Worm (Caenorhabditis elegans) whole organism, L1 larva: ENCODE data around the gene T21C12.4.

ENCODE experiments used
- C04F5.9 ChIP-seq: sonication (generic microtip); optimal IDR thresholded peaks from 2 replicates; lab custom pipeline; 2016; ENCODE audit warnings: missing genetic modification characterization, missing compliant biosample characterization
- C16A3.4 ChIP-seq: fragments of 150-350 bp; optimal IDR thresholded peaks from 2 replicates; lab custom pipeline; 2014; ENCODE audit warnings: missing biosample characterization, missing genetic modification characterization
- C34B4.2 ChIP-seq: sonication (generic microtip); optimal IDR thresholded peaks from 2 replicates; lab custom pipeline; 2017; ENCODE audit warnings: mild to moderate bottlenecking, missing genetic modification characterization, missing compliant biosample characterization
- aha-1 ChIP-seq: fragments of 150-350 bp; optimal IDR thresholded peaks from 2 replicates; lab custom pipeline; 2014; ENCODE audit warnings: missing biosample characterization, missing genetic modification characterization
- alr-1 ChIP-seq: fragments of 200-800 bp; sonication (Bioruptor generic); optimal IDR thresholded peaks from 2 replicates; lab custom pipeline; 2018; ENCODE audit warnings: borderline replicate concordance, mild to moderate bottlenecking, missing genetic modification characterization, missing compliant biosample characterization
- ama-1 ChIP-seq: fragments of 150-350 bp; optimal IDR thresholded peaks from 2 replicates; lab custom pipeline; 2014
- blmp-1 ChIP-seq: fragments of 150-350 bp; optimal IDR thresholded peaks from 2 replicates; lab custom pipeline; 2014; ENCODE audit warnings: missing biosample characterization, missing genetic modification characterization
- ceh-63 ChIP-seq: fragments of 200-800 bp; sonication (Bioruptor generic); optimal IDR thresholded peaks from 2 replicates; lab custom pipeline; 2018; ENCODE audit warnings: mild to moderate bottlenecking, missing genetic modification characterization, missing compliant biosample characterization
- dsc-1 ChIP-seq: sonication (generic microtip); optimal IDR thresholded peaks from 2 replicates; lab custom pipeline; 2016; ENCODE audit warnings: mild to moderate bottlenecking, missing genetic modification characterization, missing compliant biosample characterization
- efl-1 ChIP-seq, 4 experiments: fragments of 150-350 bp; optimal IDR thresholded peaks in 3 of 4; peaks in 1 of 4; 1 replicate in 1 of 4; 2 replicates in 3 of 4; lab custom pipeline; 2014; ENCODE audit warnings: missing biosample characterization in 2 of 4, missing genetic modification characterization in 2 of 4, missing genetic modification reagents in 2 of 4
- efl-3 ChIP-seq: fragments of 200-800 bp; sonication (Bioruptor generic); optimal IDR thresholded peaks from 2 replicates; lab custom pipeline; 2018; ENCODE audit warnings: mild to moderate bottlenecking, missing genetic modification characterization, missing compliant biosample characterization
- egl-27 ChIP-seq, 2 experiments: fragments of 150-350 bp in 1 of 2; sonication (generic microtip); optimal IDR thresholded peaks; 3 replicates each; lab custom pipeline; 2017 to 2018; ENCODE audit warnings: missing biosample characterization in 2 of 2, missing genetic modification characterization in 2 of 2, missing genetic modification reagents in 2 of 2
- elt-2 ChIP-seq: sonication (generic microtip); optimal IDR thresholded peaks from 2 replicates; lab custom pipeline; 2016; ENCODE audit warnings: missing genetic modification characterization, mild to moderate bottlenecking, inconsistent platforms, missing compliant biosample characterization, missing genetic modification reagents
- elt-3 ChIP-seq, 6 experiments: fragments of 150-350 bp in 1 of 6; sonication (generic microtip); optimal IDR thresholded peaks; 2 replicates each; lab custom pipeline; 2017 to 2018; ENCODE audit warnings: missing biosample characterization in 6 of 6, missing genetic modification characterization in 6 of 6, inconsistent platforms in 1 of 6
- ets-5 ChIP-seq: fragments of 200-800 bp; sonication (Bioruptor generic); IDR thresholded peaks from 2 replicates; pipeline ENCODE4 v1.3.6; 2022; ENCODE audit warnings: missing genetic modification characterization, missing compliant biosample characterization
- fkh-4 ChIP-seq: sonication (generic microtip); optimal IDR thresholded peaks from 2 replicates; lab custom pipeline; 2016; ENCODE audit warnings: missing compliant biosample characterization, missing genetic modification characterization, borderline replicate concordance
- hlh-4 ChIP-seq: sonication (generic microtip); optimal IDR thresholded peaks from 2 replicates; lab custom pipeline; 2016; ENCODE audit warnings: mild to moderate bottlenecking, missing genetic modification characterization, missing compliant biosample characterization
- hpl-2 ChIP-seq: fragments of 150-350 bp; optimal IDR thresholded peaks from 2 replicates; lab custom pipeline; 2014; ENCODE audit warnings: missing biosample characterization, missing genetic modification reagents, missing genetic modification characterization
- isw-1 ChIP-seq: fragments of 200-800 bp; sonication (Bioruptor generic); IDR thresholded peaks from 2 replicates; pipeline ENCODE4 v1.3.6; 2022; ENCODE audit warnings: missing genetic modification characterization, missing compliant biosample characterization
- lin-15B ChIP-seq: fragments of 150-350 bp; sonication (generic microtip); optimal IDR thresholded peaks from 3 replicates; lab custom pipeline; 2014; ENCODE audit warnings: missing biosample characterization, missing genetic modification characterization
- lin-35 ChIP-seq, 2 experiments: fragments of 150-350 bp; optimal IDR thresholded peaks; 2 replicates each; lab custom pipeline; 2014; ENCODE audit warnings: missing biosample characterization in 2 of 2, missing genetic modification characterization in 2 of 2, missing genetic modification reagents in 2 of 2
- lin-39 ChIP-seq: fragments of 150-350 bp; optimal IDR thresholded peaks from 2 replicates; lab custom pipeline; 2014; ENCODE audit warnings: missing biosample characterization, missing genetic modification reagents, missing genetic modification characterization
- mdl-1 ChIP-seq, 2 experiments: fragments of 150-350 bp; optimal IDR thresholded peaks; 2 replicates each; lab custom pipeline; 2014 to 2017; ENCODE audit warnings: missing biosample characterization in 2 of 2, missing genetic modification characterization in 2 of 2, inconsistent platforms in 1 of 2
- nhr-11 ChIP-seq: fragments of 150-350 bp; optimal IDR thresholded peaks from 2 replicates; lab custom pipeline; 2014; ENCODE audit warnings: missing biosample characterization, missing genetic modification characterization
- nhr-12 ChIP-seq: sonication (generic microtip); optimal IDR thresholded peaks from 2 replicates; lab custom pipeline; 2017; ENCODE audit warnings: missing biosample characterization, missing genetic modification characterization
- nhr-19 ChIP-seq: fragments of 200-800 bp; sonication (Bioruptor generic); conservative IDR thresholded peaks from 2 replicates; pipeline ENCODE4 v1.3.6; 2022; ENCODE audit warnings: missing genetic modification characterization, missing compliant biosample characterization
- nhr-20 ChIP-seq: sonication (generic microtip); optimal IDR thresholded peaks from 2 replicates; lab custom pipeline; 2016; ENCODE audit warnings: mild to moderate bottlenecking, missing genetic modification characterization, missing compliant biosample characterization
- nhr-237 ChIP-seq: fragments of 150-350 bp; optimal IDR thresholded peaks from 2 replicates; lab custom pipeline; 2014; ENCODE audit warnings: missing biosample characterization, missing genetic modification characterization
- nhr-28 ChIP-seq: fragments of 150-350 bp; optimal IDR thresholded peaks from 2 replicates; lab custom pipeline; 2014; ENCODE audit warnings: missing biosample characterization, missing genetic modification characterization
- nhr-71 ChIP-seq: sonication (generic microtip); optimal IDR thresholded peaks from 2 replicates; lab custom pipeline; 2016; ENCODE audit warnings: mild to moderate bottlenecking, missing genetic modification characterization, moderate library complexity, missing compliant biosample characterization
- nhr-77 ChIP-seq: fragments of 150-350 bp; optimal IDR thresholded peaks from 2 replicates; lab custom pipeline; 2014; ENCODE audit warnings: missing biosample characterization, missing genetic modification characterization
- nhr-85 ChIP-seq: sonication (generic microtip); peaks from one replicate; lab custom pipeline; 2016; ENCODE audit warnings: missing genetic modification characterization, inconsistent platforms, missing compliant biosample characterization
- nhr-90 ChIP-seq: sonication (generic microtip); optimal IDR thresholded peaks from 2 replicates; lab custom pipeline; 2016; ENCODE audit warnings: mild to moderate bottlenecking, missing genetic modification characterization, missing compliant biosample characterization; ENCODE audit not compliant: poor library complexity
- rnt-1 ChIP-seq: sonication (generic microtip); optimal IDR thresholded peaks from 2 replicates; lab custom pipeline; 2016; ENCODE audit warnings: mild to moderate bottlenecking, missing genetic modification characterization, moderate library complexity, missing compliant biosample characterization
- snpc-4 ChIP-seq: fragments of 150-350 bp; optimal IDR thresholded peaks from 2 replicates; lab custom pipeline; 2014; ENCODE audit warnings: missing biosample characterization, missing genetic modification characterization
- snu-23 ChIP-seq: sonication (generic microtip); optimal IDR thresholded peaks from 2 replicates; lab custom pipeline; 2016; ENCODE audit warnings: missing genetic modification characterization, missing compliant biosample characterization
- sptf-1 ChIP-seq: fragments of 150-350 bp; optimal IDR thresholded peaks from 2 replicates; lab custom pipeline; 2014; ENCODE audit warnings: missing biosample characterization, missing genetic modification characterization
- swsn-7 ChIP-seq: sonication (generic microtip); optimal IDR thresholded peaks from 2 replicates; lab custom pipeline; 2016; ENCODE audit warnings: missing genetic modification characterization, missing compliant biosample characterization
- unc-30 ChIP-seq: sonication (generic microtip); optimal IDR thresholded peaks from 2 replicates; lab custom pipeline; 2017; ENCODE audit warnings: missing biosample characterization, missing genetic modification characterization
- unc-62 ChIP-seq: fragments of 150-350 bp; optimal IDR thresholded peaks from 2 replicates; lab custom pipeline; 2014; ENCODE audit warnings: missing biosample characterization, missing genetic modification reagents, missing genetic modification characterization
- unc-98 ChIP-seq: fragments of 200-800 bp; sonication (Bioruptor generic); IDR thresholded peaks from 2 replicates; pipeline ENCODE4 v1.3.6; 2022; ENCODE audit warnings: missing genetic modification characterization, missing compliant biosample characterization
- xbp-1 ChIP-seq: sonication (generic microtip); optimal IDR thresholded peaks from 2 replicates; lab custom pipeline; 2016; ENCODE audit warnings: missing genetic modification characterization, missing compliant biosample characterization
- ztf-4 ChIP-seq: fragments of 150-350 bp; optimal IDR thresholded peaks from 2 replicates; lab custom pipeline; 2014; ENCODE audit warnings: missing biosample characterization, missing genetic modification characterization

T21C12.4 gene

ce11 chrIII:10537558-10537957, 20.3 kb downstream of the T21C12.4 start:
- TF ChIP-seq isw-1 (GFP tag; lab: Robert Waterston, UW) (no peak), unc-62 (no peak), ama-1 (lab: Kevin White, UChicago) (no peak), hlh-4 (no peak), snu-23 (GFP tag; lab: Kevin White, UChicago) (peak; percentile 0), elt-2 (tag; lab: Kevin White, UChicago) (peak; percentile 11), nhr-71 (peak; percentile 34), nhr-85 (peak; percentile 36), lin-39 (tag; lab: Kevin White, UChicago) (no peak), nhr-28 (tag; lab: Kevin White, UChicago) (no peak)
- TF ChIP-seq, all 84 proteins: peak for 4

- TF ChIP-seq nhr-11 (tag; lab: Kevin White, UChicago), result no peak
- TF ChIP-seq hpl-2 (GFP tag; lab: Kevin White, UChicago), result no peak
- no peak for TF ChIP-seq lin-15B
- no peak for TF ChIP-seq elt-2 (tag; lab: Kevin White, UChicago)
- no peak for TF ChIP-seq blmp-1 (tag; lab: Kevin White, UChicago)
- TF ChIP-seq snu-23 (GFP tag; lab: Kevin White, UChicago), result no peak
- TF ChIP-seq ceh-63, result no peak
- TF ChIP-seq aha-1 (tag; lab: Kevin White, UChicago), result no peak
- TF ChIP-seq, all 84 proteins: peak for 0
Observed at ce11 chrIII:10537003-10537402, 20.8 kb downstream of the T21C12.4 start.

ce11 chrIII:10536087-10536723, 21.6 kb downstream of the T21C12.4 start:
- TF ChIP-seq nhr-90 (tag; lab: Kevin White, UChicago) (peak; percentile 16), rnt-1 (no peak), nhr-28 (tag; lab: Kevin White, UChicago) (no peak), C04F5.9 (tag; lab: Kevin White, UChicago) (no peak), nhr-85 (peak; percentile 15)

- TF ChIP-seq alr-1 (no peak), nhr-19 (no peak), unc-62 (no peak), elt-3 (tag; optimal IDR thresholded peaks at IDR 0.05; lab: Kevin White, UChicago) (no peak), rnt-1 (no peak), blmp-1 (tag; lab: Kevin White, UChicago) (no peak)
- TF ChIP-seq, all 84 proteins: peak for 0
Observed at ce11 chrIII:10535226-10535625, 22.6 kb downstream of the T21C12.4 start, which contains the start of gene hpd-1. TSS of gene hpd-1 (plus strand) at chrIII:10535526.

ce11 chrIII:10534191-10534590, 23.6 kb downstream of the T21C12.4 start:
- TF ChIP-seq lin-35 (GFP tag; optimal IDR thresholded peaks at IDR 0.05; lab: Kevin White, UChicago) (peak in 1 of 2 experiments; percentile 59), C16A3.4 (no peak), elt-2 (tag; lab: Kevin White, UChicago) (peak; percentile 80), fkh-4 (tag; lab: Kevin White, UChicago) (no peak), efl-3 (GFP tag; lab: Kevin White, UChicago) (no peak), unc-30 (tag; lab: Kevin White, UChicago) (no peak), C04F5.9 (tag; lab: Kevin White, UChicago) (no peak), swsn-7 (no peak), efl-1 (optimal IDR thresholded peaks at IDR 0.05; lab: Kevin White, UChicago) (no peak), efl-1 (GFP tag; optimal IDR thresholded peaks at IDR 0.05 in 1 of 2; lab: Kevin White, UChicago) (peak in 1 of 2 experiments; percentile 64), nhr-20 (tag; lab: Kevin White, UChicago) (peak; percentile 55), rnt-1 (no peak), mdl-1 (tag; optimal IDR thresholded peaks at IDR 0.05; lab: Kevin White, UChicago) (peak; percentile 29 to 90), nhr-19 (peak; percentile 62), nhr-12 (tag; lab: Kevin White, UChicago) (no peak), dsc-1 (no peak), ztf-4 (tag; lab: Kevin White, UChicago) (peak; percentile 14), C34B4.2 (tag; lab: Kevin White, UChicago) (no peak), nhr-90 (tag; lab: Kevin White, UChicago) (peak; percentile 23), sptf-1 (tag; lab: Kevin White, UChicago) (no peak), nhr-77 (tag; lab: Kevin White, UChicago) (no peak), nhr-71 (peak; percentile 58), snu-23 (GFP tag; lab: Kevin White, UChicago) (peak; percentile 29), xbp-1 (tag; lab: Kevin White, UChicago) (no peak), unc-98 (no peak), egl-27 (tag; optimal IDR thresholded peaks at IDR 0.05; lab: Kevin White, UChicago) (no peak), snpc-4 (tag; lab: Kevin White, UChicago) (no peak), nhr-85 (peak; percentile 88), ama-1 (lab: Kevin White, UChicago) (no peak), ets-5 (GFP tag; lab: Robert Waterston, UW) (no peak), nhr-237 (tag; lab: Kevin White, UChicago) (no peak)
